Worm (Caenorhabditis elegans) whole organism, young adult: ENCODE measurements around the gene tag-234.

Experiments
- B0019.2 ChIP-seq: fragments of 200-800 bp; sonication (Bioruptor generic); conservative IDR thresholded peaks from 2 replicates; pipeline ENCODE4 v1.3.6; 2022; ENCODE audit warnings: missing genetic modification reagents, missing genetic modification characterization, missing compliant biosample characterization
- B0035.1 ChIP-seq: sonication (generic microtip); optimal IDR thresholded peaks from 2 replicates; lab custom pipeline; 2016; ENCODE audit warnings: missing genetic modification characterization, mild to moderate bottlenecking, missing compliant biosample characterization, missing genotype, missing genetic modification reagents
- B0261.1 ChIP-seq: sonication (generic microtip); optimal IDR thresholded peaks from 2 replicates; lab custom pipeline; 2016; ENCODE audit warnings: mild to moderate bottlenecking, missing genetic modification characterization, moderate library complexity, missing compliant biosample characterization
- F23B12.7 ChIP-seq: sonication (generic microtip); optimal IDR thresholded peaks from 2 replicates; lab custom pipeline; 2017; ENCODE audit warnings: missing genetic modification characterization, mild to moderate bottlenecking, missing compliant biosample characterization, antibody characterized with exemption, moderate library complexity; ENCODE audit not compliant: insufficient read depth
- F33H1.4 ChIP-seq: fragments of 200-800 bp; sonication (Bioruptor generic); IDR thresholded peaks from 2 replicates; pipeline ENCODE4 v1.3.6; 2022; ENCODE audit warnings: missing genetic modification reagents, missing genetic modification characterization, missing compliant biosample characterization
- F55B11.4 ChIP-seq: sonication (generic microtip); optimal IDR thresholded peaks from 2 replicates; lab custom pipeline; 2016; ENCODE audit warnings: missing compliant biosample characterization, missing genetic modification characterization, borderline replicate concordance; ENCODE audit not compliant: insufficient read depth
- K12H6.12 ChIP-seq: fragments of 200-800 bp; sonication (Bioruptor generic); optimal IDR thresholded peaks from 2 replicates; lab custom pipeline; 2018; ENCODE audit warnings: mild to moderate bottlenecking, missing genetic modification characterization, missing compliant biosample characterization
- T26A5.8 ChIP-seq: sonication (generic microtip); optimal IDR thresholded peaks from 2 replicates; lab custom pipeline; 2016; ENCODE audit warnings: missing genetic modification characterization, missing compliant biosample characterization
- Y53F4B.3 ChIP-seq: fragments of 200-800 bp; sonication (Bioruptor generic); IDR thresholded peaks from 2 replicates; pipeline ENCODE4 v1.3.6; 2022; ENCODE audit warnings: missing genetic modification reagents, missing genetic modification characterization, missing compliant biosample characterization
- Y56A3A.18 ChIP-seq: fragments of 200-800 bp; sonication (Bioruptor generic); IDR thresholded peaks from 2 replicates; pipeline ENCODE4 v1.3.6; 2022; ENCODE audit warnings: missing genetic modification reagents, missing genetic modification characterization, missing compliant biosample characterization
- Y67H2A.10 ChIP-seq: fragments of 200-800 bp; sonication (Bioruptor generic); conservative IDR thresholded peaks from 2 replicates; pipeline ENCODE4 v1.3.6; 2022; ENCODE audit warnings: missing genetic modification reagents, missing genetic modification characterization, missing compliant biosample characterization
- Y79H2A.3 ChIP-seq: fragments of 200-800 bp; sonication (Bioruptor generic); conservative IDR thresholded peaks from 2 replicates; pipeline ENCODE4 v1.3.6; 2022; ENCODE audit warnings: missing genetic modification reagents, missing genetic modification characterization, missing compliant biosample characterization
- aptf-2 ChIP-seq: fragments of 200-800 bp; sonication (Bioruptor generic); conservative IDR thresholded peaks from 2 replicates; pipeline ENCODE4 v1.3.6; 2022; ENCODE audit warnings: missing genetic modification reagents, missing genetic modification characterization, missing compliant biosample characterization
- atf-7 ChIP-seq: sonication (generic microtip); optimal IDR thresholded peaks from 2 replicates; lab custom pipeline; 2017; ENCODE audit warnings: mild to moderate bottlenecking, missing genetic modification characterization, missing compliant biosample characterization
- attf-3 ChIP-seq: fragments of 200-800 bp; sonication (Bioruptor generic); conservative IDR thresholded peaks from 2 replicates; pipeline ENCODE4 v1.3.6; 2022; ENCODE audit warnings: missing genetic modification reagents, missing genetic modification characterization, missing compliant biosample characterization
- bed-2 ChIP-seq: fragments of 200-800 bp; sonication (Bioruptor generic); IDR thresholded peaks from 2 replicates; pipeline ENCODE4 v1.3.6; 2022; ENCODE audit warnings: missing genetic modification reagents, missing genetic modification characterization, missing compliant biosample characterization
- ccch-3 ChIP-seq: fragments of 200-800 bp; sonication (Bioruptor generic); optimal IDR thresholded peaks from 2 replicates; lab custom pipeline; 2018; ENCODE audit warnings: mild to moderate bottlenecking, missing genetic modification characterization, missing compliant biosample characterization
- ceh-100 ChIP-seq: fragments of 200-800 bp; sonication (Bioruptor generic); IDR thresholded peaks from 2 replicates; pipeline ENCODE4 v1.3.6; 2022; ENCODE audit warnings: missing genetic modification reagents, missing genetic modification characterization, missing compliant biosample characterization
- ceh-27 ChIP-seq: fragments of 200-800 bp; sonication (Bioruptor generic); optimal IDR thresholded peaks from 2 replicates; lab custom pipeline; 2018; ENCODE audit warnings: mild to moderate bottlenecking, missing genetic modification characterization, moderate library complexity, missing compliant biosample characterization
- ceh-79 ChIP-seq: sonication (generic microtip); optimal IDR thresholded peaks from 2 replicates; lab custom pipeline; 2017; ENCODE audit warnings: mild to moderate bottlenecking, missing genetic modification characterization, missing compliant biosample characterization
- chd-7 ChIP-seq: sonication (generic microtip); optimal IDR thresholded peaks from 2 replicates; lab custom pipeline; 2016; ENCODE audit warnings: mild to moderate bottlenecking, missing genetic modification characterization, moderate library complexity, missing compliant biosample characterization
- die-1 ChIP-seq: sonication (generic microtip); optimal IDR thresholded peaks from 2 replicates; lab custom pipeline; 2016; ENCODE audit warnings: missing genotype, mild to moderate bottlenecking, missing genetic modification characterization, missing compliant biosample characterization
- dox-1 ChIP-seq: fragments of 200-800 bp; sonication (Bioruptor generic); IDR thresholded peaks from 2 replicates; pipeline ENCODE4 v1.3.6; 2022; ENCODE audit warnings: missing genetic modification reagents, missing genetic modification characterization, missing compliant biosample characterization
- dpff-1 ChIP-seq: sonication (generic microtip); optimal IDR thresholded peaks from 2 replicates; lab custom pipeline; 2017; ENCODE audit warnings: mild to moderate bottlenecking, missing genetic modification characterization, missing compliant biosample characterization
- egl-18 ChIP-seq: fragments of 200-800 bp; sonication (Bioruptor generic); IDR thresholded peaks from 2 replicates; pipeline ENCODE4 v1.3.6; 2022; ENCODE audit warnings: missing genetic modification reagents, missing genetic modification characterization, missing compliant biosample characterization
- egrh-3 ChIP-seq: fragments of 200-800 bp; sonication (Bioruptor generic); IDR thresholded peaks from 2 replicates; pipeline ENCODE4 v1.3.6; 2022; ENCODE audit warnings: missing genetic modification reagents, missing genetic modification characterization, missing compliant biosample characterization
- ekl-4 ChIP-seq: fragments of 200-800 bp; sonication (Bioruptor generic); IDR thresholded peaks from 2 replicates; pipeline ENCODE4 v1.3.6; 2022; ENCODE audit warnings: missing genetic modification reagents, missing genetic modification characterization, missing compliant biosample characterization
- fkh-3 ChIP-seq: sonication (generic microtip); optimal IDR thresholded peaks from 2 replicates; lab custom pipeline; 2016; ENCODE audit warnings: mild to moderate bottlenecking, missing genetic modification characterization, missing compliant biosample characterization
- gei-17 ChIP-seq: fragments of 200-800 bp; sonication (Bioruptor generic); optimal IDR thresholded peaks from 2 replicates; lab custom pipeline; 2018; ENCODE audit warnings: mild to moderate bottlenecking, missing genetic modification characterization, missing compliant biosample characterization
- hsf-1 ChIP-seq: fragments of 200-800 bp; sonication (Bioruptor generic); IDR thresholded peaks from 2 replicates; pipeline ENCODE4 v1.3.6; 2022; ENCODE audit warnings: missing genetic modification reagents, missing genetic modification characterization, missing compliant biosample characterization
- madf-10 ChIP-seq: sonication (generic microtip); optimal IDR thresholded peaks from 2 replicates; lab custom pipeline; 2016; ENCODE audit warnings: mild to moderate bottlenecking, missing genetic modification characterization, missing compliant biosample characterization
- mxl-1 ChIP-seq: sonication (generic microtip); optimal IDR thresholded peaks from 2 replicates; lab custom pipeline; 2016; ENCODE audit warnings: missing genetic modification characterization, missing compliant biosample characterization
- nfya-1 ChIP-seq: sonication (generic microtip); optimal IDR thresholded peaks from 2 replicates; lab custom pipeline; 2017; ENCODE audit warnings: antibody characterized with exemption, missing compliant biosample characterization, missing genetic modification characterization, borderline replicate concordance; ENCODE audit not compliant: insufficient read depth
- nfyb-1 ChIP-seq: fragments of 200-800 bp; sonication (Bioruptor generic); IDR thresholded peaks from 2 replicates; pipeline ENCODE4 v1.3.6; 2022; ENCODE audit warnings: missing genetic modification reagents, missing genetic modification characterization, missing compliant biosample characterization
- nhr-120 ChIP-seq: fragments of 200-800 bp; sonication (Bioruptor generic); IDR thresholded peaks from 2 replicates; pipeline ENCODE4 v1.3.6; 2022; ENCODE audit warnings: missing genetic modification characterization, missing compliant biosample characterization
- nhr-90 ChIP-seq: sonication (generic microtip); optimal IDR thresholded peaks from 2 replicates; lab custom pipeline; 2016; ENCODE audit warnings: missing genotype, mild to moderate bottlenecking, missing genetic modification characterization, missing compliant biosample characterization
- pha-4 ChIP-seq: fragments of 150-350 bp; sonication (generic microtip); optimal IDR thresholded peaks from 2 replicates; lab custom pipeline; 2014; ENCODE audit warnings: missing biosample characterization, missing genetic modification reagents, missing genetic modification characterization
- rcor-1 ChIP-seq: fragments of 200-800 bp; sonication (Bioruptor generic); IDR thresholded peaks from 2 replicates; pipeline ENCODE4 v1.3.6; 2022; ENCODE audit warnings: missing genetic modification reagents, missing genetic modification characterization, missing compliant biosample characterization
- sea-2 ChIP-seq: fragments of 200-800 bp; sonication (Bioruptor generic); IDR thresholded peaks from 2 replicates; pipeline ENCODE4 v1.3.6; 2022; ENCODE audit warnings: missing genetic modification characterization, missing compliant biosample characterization
- snpc-4 ChIP-seq, 5 experiments: fragments of 150-350 bp in 1 of 5; sonication (generic microtip) in 4 of 5; optimal IDR thresholded peaks; 2 replicates each; lab custom pipeline; 2014 to 2018; ENCODE audit warnings: missing genetic modification characterization in 5 of 5, missing biosample characterization in 3 of 5, antibody characterized with exemption in 2 of 5, mild to moderate bottlenecking in 2 of 5, missing compliant biosample characterization in 2 of 5, missing genotype in 2 of 5, moderate library complexity in 2 of 5, missing genetic modification reagents in 1 of 5
- somi-1 ChIP-seq: fragments of 200-800 bp; sonication (Bioruptor generic); optimal IDR thresholded peaks from 2 replicates; lab custom pipeline; 2018; ENCODE audit warnings: mild to moderate bottlenecking, missing genetic modification characterization, missing compliant biosample characterization
- unc-130 ChIP-seq: sonication (generic microtip); optimal IDR thresholded peaks from 2 replicates; lab custom pipeline; 2016; ENCODE audit warnings: missing genetic modification reagents, missing genetic modification characterization, missing compliant biosample characterization
- ztf-18 ChIP-seq: sonication (generic microtip); optimal IDR thresholded peaks from 2 replicates; lab custom pipeline; 2016; ENCODE audit warnings: missing genotype, mild to moderate bottlenecking, missing genetic modification characterization, missing compliant biosample characterization
- ztf-22 ChIP-seq: fragments of 200-800 bp; sonication (Bioruptor generic); optimal IDR thresholded peaks from 2 replicates; lab custom pipeline; 2018; ENCODE audit warnings: mild to moderate bottlenecking, missing genetic modification characterization, moderate library complexity, missing compliant biosample characterization
- ztf-25 ChIP-seq: fragments of 200-800 bp; sonication (Bioruptor generic); IDR thresholded peaks from 2 replicates; pipeline ENCODE4 v1.3.6; 2022; ENCODE audit warnings: missing genetic modification reagents, missing genetic modification characterization, missing compliant biosample characterization
- ztf-26 ChIP-seq: sonication (generic microtip); optimal IDR thresholded peaks from 2 replicates; lab custom pipeline; 2017; ENCODE audit warnings: missing genetic modification characterization, missing compliant biosample characterization
- ztf-28 ChIP-seq: fragments of 200-800 bp; sonication (Bioruptor generic); IDR thresholded peaks from 2 replicates; pipeline ENCODE4 v1.3.6; 2022; ENCODE audit warnings: missing genetic modification reagents, missing genetic modification characterization, missing compliant biosample characterization
- ztf-6 ChIP-seq: fragments of 200-800 bp; sonication (Bioruptor generic); IDR thresholded peaks from 2 replicates; pipeline ENCODE4 v1.3.6; 2022; ENCODE audit warnings: missing genetic modification reagents, missing genetic modification characterization, missing compliant biosample characterization

Gene tag-234

DNA sequence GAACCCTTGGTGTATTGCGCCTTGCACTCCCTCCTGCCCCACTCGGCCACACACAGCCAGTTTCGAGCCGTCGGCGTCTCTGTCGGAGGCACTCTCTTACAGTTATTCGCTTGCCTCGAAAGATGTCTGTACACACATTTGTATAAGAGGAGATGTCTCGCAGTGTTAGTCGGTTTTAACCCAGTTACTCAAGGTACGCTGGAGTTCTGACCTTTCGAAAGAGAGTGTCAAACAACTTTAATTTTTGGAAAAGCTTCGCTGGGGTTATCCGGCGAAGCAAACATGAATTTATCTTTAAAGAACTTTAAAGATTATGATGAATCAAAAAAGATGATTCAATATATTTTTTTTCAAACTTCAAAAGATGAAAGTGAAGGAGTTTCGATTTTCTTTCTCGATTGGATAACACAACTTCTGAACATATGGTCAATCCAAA lies 19.3 kb upstream of the tag-234 start (continued):
- TF ChIP-seq dox-1 (GFP tag; lab: Robert Waterston, UW) (peak; percentile 99), fkh-3 (tag; lab: Kevin White, UChicago) (peak; percentile 86), unc-130 (GFP tag; lab: Kevin White, UChicago) (peak; percentile 94), F33H1.4 (GFP tag; lab: Robert Waterston, UW) (peak; percentile 81), somi-1 (peak; percentile 98), ceh-27 (peak; percentile 99), nhr-120 (GFP tag; lab: Robert Waterston, UW) (peak; percentile 93), Y53F4B.3 (GFP tag; lab: Robert Waterston, UW) (peak; percentile 81), ceh-100 (GFP tag; lab: Robert Waterston, UW) (peak; percentile 95), K12H6.12 (peak; percentile 99), ztf-25 (GFP tag; lab: Robert Waterston, UW) (peak; percentile 80), Y67H2A.10 (GFP tag; lab: Robert Waterston, UW) (peak; percentile 90), ekl-4 (GFP tag; lab: Robert Waterston, UW) (peak; percentile 99), T26A5.8 (tag; lab: Kevin White, UChicago) (peak; percentile 81), B0035.1 (tag; lab: Kevin White, UChicago) (peak; percentile 97), sea-2 (peak; percentile 93), ztf-22 (peak; percentile 98), Y56A3A.18 (GFP tag; lab: Robert Waterston, UW) (peak; percentile 98), mxl-1 (tag; lab: Kevin White, UChicago) (peak; percentile 87), madf-10 (tag; lab: Kevin White, UChicago) (peak; percentile 97), Y79H2A.3 (peak; percentile 94), egl-18 (GFP tag; lab: Robert Waterston, UW) (peak; percentile 95), F55B11.4 (no peak), rcor-1 (GFP tag; lab: Robert Waterston, UW) (peak; percentile 99), F23B12.7 (tag; lab: Kevin White, UChicago) (peak; percentile 98), ztf-18 (peak; percentile 88), atf-7 (peak; percentile 98), hsf-1 (GFP tag; lab: Robert Waterston, UW) (peak; percentile 82), chd-7 (tag; lab: Kevin White, UChicago) (peak; percentile 100), ceh-79 (peak; percentile 97), ztf-28 (GFP tag; lab: Robert Waterston, UW) (peak; percentile 94), gei-17 (GFP tag; lab: Kevin White, UChicago) (peak; percentile 95), ztf-6 (GFP tag; lab: Robert Waterston, UW) (peak; percentile 95), egrh-3 (peak; percentile 84), pha-4 (tag; lab: Kevin White, UChicago) (peak; percentile 99), die-1 (tag; lab: Kevin White, UChicago) (peak; percentile 88), nfyb-1 (GFP tag; lab: Robert Waterston, UW) (peak; percentile 99), B0019.2 (peak; percentile 82), B0261.1 (tag; lab: Kevin White, UChicago) (peak; percentile 58), bed-2 (peak; percentile 94), attf-3 (peak; percentile 84), ztf-26 (peak; percentile 98), snpc-4 (GFP tag; optimal IDR thresholded peaks at IDR 0.05; lab: Kevin White, UChicago) (peak; percentile 100), snpc-4 (tag; optimal IDR thresholded peaks at IDR 0.05; lab: Kevin White, UChicago) (peak; percentile 100), ccch-3 (GFP tag; lab: Kevin White, UChicago) (peak; percentile 31), dpff-1 (tag; lab: Kevin White, UChicago) (peak; percentile 81), nhr-90 (tag; lab: Kevin White, UChicago) (peak; percentile 91), aptf-2 (GFP tag; lab: Robert Waterston, UW) (peak; percentile 73; the same call in 1 of the 2 replicates), nfya-1 (no peak)
